Fruit fly (Drosophila melanogaster) whole organism, embryonic: ENCODE measurements around the gene CG8851.

Experiments
- Abd-B ChIP-seq: fragments of 200-800 bp; sonication (Bioruptor generic); optimal IDR thresholded peaks from 2 replicates; lab custom pipeline; 2018; ENCODE audit warnings: missing biosample characterization, mild to moderate bottlenecking, missing genetic modification characterization, moderate library complexity
- Antp ChIP-seq: fragments of 200-800 bp; sonication (Bioruptor generic); optimal IDR thresholded peaks from 3 replicates; lab custom pipeline; 2016; ENCODE audit warnings: missing biosample characterization, missing genetic modification characterization
- CG10209 ChIP-seq: fragments of 200-800 bp; sonication (Bioruptor generic); optimal IDR thresholded peaks from 3 replicates; lab custom pipeline; 2017; ENCODE audit warnings: missing biosample characterization, mild to moderate bottlenecking, missing genetic modification characterization, missing genetic modification reagents
- CG10321 ChIP-seq: fragments of 200-800 bp; sonication (Bioruptor generic); IDR thresholded peaks from 2 replicates; pipeline ENCODE4 v1.3.6; 2022; ENCODE audit warnings: missing biosample characterization, missing genetic modification characterization
- CG10979 ChIP-seq: fragments of 200-800 bp; sonication (Bioruptor generic); optimal IDR thresholded peaks from 2 replicates; lab custom pipeline; 2018; ENCODE audit warnings: missing biosample characterization, mild to moderate bottlenecking, missing genetic modification characterization, moderate library complexity
- CG12071 ChIP-seq: fragments of 200-800 bp; sonication (Bioruptor generic); optimal IDR thresholded peaks from 3 replicates; lab custom pipeline; 2018; ENCODE audit warnings: missing biosample characterization, mild to moderate bottlenecking, missing genetic modification characterization
- CG12744 ChIP-seq: fragments of 200-800 bp; sonication (Bioruptor generic); optimal IDR thresholded peaks from 2 replicates; lab custom pipeline; 2016; ENCODE audit warnings: missing biosample characterization, missing genetic modification characterization
- CG15479 ChIP-seq: fragments of 200-800 bp; sonication (Bioruptor generic); optimal IDR thresholded peaks from 3 replicates; lab custom pipeline; 2019; ENCODE audit warnings: missing biosample characterization, mild to moderate bottlenecking, missing genetic modification characterization, moderate library complexity
- CG15601 ChIP-seq: fragments of 200-800 bp; sonication (Bioruptor generic); optimal IDR thresholded peaks from 3 replicates; lab custom pipeline; 2019; ENCODE audit warnings: missing biosample characterization, mild to moderate bottlenecking, missing genetic modification characterization, moderate library complexity
- CG1602 ChIP-seq: fragments of 200-800 bp; sonication (Bioruptor generic); optimal IDR thresholded peaks from 3 replicates; lab custom pipeline; 2016; ENCODE audit warnings: missing biosample characterization, missing genetic modification characterization
- CG1603 ChIP-seq: fragments of 200-800 bp; sonication (Bioruptor generic); optimal IDR thresholded peaks from 2 replicates; lab custom pipeline; 2019; ENCODE audit warnings: missing biosample characterization, mild to moderate bottlenecking, missing genetic modification characterization, moderate library complexity
- CG17912 ChIP-seq: fragments of 200-800 bp; sonication (Bioruptor generic); optimal IDR thresholded peaks from 2 replicates; lab custom pipeline; 2018; ENCODE audit warnings: missing biosample characterization, mild to moderate bottlenecking, missing genetic modification characterization
- CG2875 ChIP-seq: fragments of 200-800 bp; sonication (Bioruptor generic); optimal IDR thresholded peaks from 2 replicates; lab custom pipeline; 2017; ENCODE audit warnings: missing biosample characterization, mild to moderate bottlenecking, missing genetic modification characterization, missing genetic modification reagents
- CG3838 ChIP-seq: fragments of 200-800 bp; sonication (Bioruptor generic); optimal IDR thresholded peaks from 3 replicates; lab custom pipeline; 2016; ENCODE audit warnings: missing biosample characterization, missing genetic modification characterization
- CG5245 ChIP-seq: fragments of 200-800 bp; sonication (Bioruptor generic); optimal IDR thresholded peaks from 3 replicates; lab custom pipeline; 2016; ENCODE audit warnings: missing biosample characterization, missing genetic modification characterization
- CG6791 ChIP-seq: fragments of 200-800 bp; sonication (Bioruptor generic); IDR thresholded peaks from 3 replicates; pipeline ENCODE4 v1.3.6; 2022; ENCODE audit warnings: missing biosample characterization, missing genetic modification characterization; ENCODE audit not compliant: partially characterized antibody
- CG7556 ChIP-seq: fragments of 200-800 bp; sonication (Bioruptor generic); optimal IDR thresholded peaks from 2 replicates; lab custom pipeline; 2017; ENCODE audit warnings: missing biosample characterization, mild to moderate bottlenecking, missing genetic modification characterization
- CG8359 ChIP-seq: fragments of 200-800 bp; sonication (Bioruptor generic); optimal IDR thresholded peaks from 2 replicates; lab custom pipeline; 2017; ENCODE audit warnings: missing biosample characterization, mild to moderate bottlenecking, missing genetic modification characterization, borderline replicate concordance
- CG8944 ChIP-seq: fragments of 200-800 bp; sonication (Bioruptor generic); optimal IDR thresholded peaks from 3 replicates; lab custom pipeline; 2016; ENCODE audit warnings: missing biosample characterization, missing genetic modification characterization
- Deaf1 ChIP-seq: fragments of 200-800 bp; optimal IDR thresholded peaks from 3 replicates; lab custom pipeline; 2019; ENCODE audit warnings: missing biosample characterization, mild to moderate bottlenecking, missing genetic modification characterization, moderate library complexity
- Dll ChIP-seq: fragments of 200-800 bp; sonication (Bioruptor generic); IDR thresholded peaks from 4 replicates; pipeline ENCODE4 v1.3.6; 2022; ENCODE audit warnings: missing biosample characterization, missing genetic modification characterization; ENCODE audit not compliant: partially characterized antibody
- HHEX ChIP-seq: fragments of 200-800 bp; sonication (Bioruptor generic); optimal IDR thresholded peaks from 3 replicates; lab custom pipeline; 2017; ENCODE audit warnings: missing biosample characterization, mild to moderate bottlenecking, missing genetic modification characterization, missing genetic modification reagents
- Max ChIP-seq: fragments of 200-800 bp; sonication (Bioruptor generic); optimal IDR thresholded peaks from 2 replicates; lab custom pipeline; 2016; ENCODE audit warnings: missing biosample characterization, mild to moderate bottlenecking, missing genetic modification characterization
- Meics ChIP-seq: fragments of 200-800 bp; sonication (Bioruptor generic); optimal IDR thresholded peaks from 2 replicates; lab custom pipeline; 2017; ENCODE audit warnings: missing biosample characterization, mild to moderate bottlenecking, missing genetic modification characterization
- NC2β ChIP-seq: fragments of 200-800 bp; sonication (Bioruptor generic); optimal IDR thresholded peaks from 2 replicates; lab custom pipeline; 2016; ENCODE audit warnings: missing biosample characterization, missing genetic modification characterization
- Oli ChIP-seq: fragments of 200-800 bp; sonication (Bioruptor generic); optimal IDR thresholded peaks from 2 replicates; lab custom pipeline; 2018; ENCODE audit warnings: missing biosample characterization, mild to moderate bottlenecking, missing genetic modification characterization, moderate library complexity
- PHDP ChIP-seq: fragments of 200-800 bp; sonication (Bioruptor generic); optimal IDR thresholded peaks from 3 replicates; lab custom pipeline; 2018; ENCODE audit warnings: missing biosample characterization, mild to moderate bottlenecking, missing genetic modification characterization, moderate library complexity
- Six4 ChIP-seq: fragments of 200-800 bp; sonication (Bioruptor generic); optimal IDR thresholded peaks from 2 replicates; lab custom pipeline; 2016; ENCODE audit warnings: missing biosample characterization, missing genetic modification characterization
- Taf1 ChIP-seq: fragments of 200-800 bp; sonication (Bioruptor generic); IDR thresholded peaks from 2 replicates; pipeline ENCODE4 v1.3.6; 2022; ENCODE audit warnings: missing biosample characterization, missing genetic modification characterization
- YL-1 ChIP-seq: fragments of 200-800 bp; sonication (Bioruptor generic); optimal IDR thresholded peaks from 3 replicates; lab custom pipeline; 2017; ENCODE audit warnings: missing biosample characterization, mild to moderate bottlenecking, missing genetic modification characterization
- amos ChIP-seq: fragments of 200-800 bp; sonication (Bioruptor generic); IDR thresholded peaks from 2 replicates; pipeline ENCODE4 v1.3.6; 2022; ENCODE audit warnings: missing biosample characterization, missing genetic modification characterization; ENCODE audit not compliant: partially characterized antibody
- ato ChIP-seq: fragments of 200-800 bp; sonication (Bioruptor generic); IDR thresholded peaks from 2 replicates; pipeline ENCODE4 v1.3.6; 2022; ENCODE audit warnings: missing biosample characterization, missing genetic modification characterization; ENCODE audit not compliant: partially characterized antibody
- bbx ChIP-seq: fragments of 200-800 bp; sonication (Bioruptor generic); IDR thresholded peaks from 2 replicates; pipeline ENCODE4 v1.3.6; 2022; ENCODE audit warnings: missing biosample characterization, missing genetic modification characterization; ENCODE audit not compliant: partially characterized antibody
- bcd ChIP-seq: fragments of 200-800 bp; sonication (Bioruptor generic); optimal IDR thresholded peaks from 2 replicates; lab custom pipeline; 2017; ENCODE audit warnings: missing biosample characterization, mild to moderate bottlenecking, missing genetic modification characterization
- cg ChIP-seq: fragments of 200-800 bp; sonication (Bioruptor generic); optimal IDR thresholded peaks from 3 replicates; lab custom pipeline; 2019; ENCODE audit warnings: missing biosample characterization, mild to moderate bottlenecking, missing genetic modification characterization, moderate library complexity
- crc ChIP-seq: fragments of 200-800 bp; sonication (Bioruptor generic); optimal IDR thresholded peaks from 2 replicates; lab custom pipeline; 2016; ENCODE audit warnings: missing biosample characterization, missing genetic modification characterization
- fd102C ChIP-seq: fragments of 200-800 bp; sonication (Bioruptor generic); optimal IDR thresholded peaks from 2 replicates; lab custom pipeline; 2018; ENCODE audit warnings: missing biosample characterization, mild to moderate bottlenecking, missing genetic modification characterization, moderate library complexity
- fru ChIP-seq: fragments of >200 bp; optimal IDR thresholded peaks from 2 replicates; lab custom pipeline; 2017
- ftz-f1 ChIP-seq: fragments of 200-800 bp; sonication (Bioruptor generic); optimal IDR thresholded peaks from 2 replicates; lab custom pipeline; 2016; ENCODE audit warnings: missing biosample characterization, missing genetic modification characterization
- h ChIP-seq: fragments of >200 bp; optimal IDR thresholded peaks from 2 replicates; lab custom pipeline; 2017
- ind ChIP-seq: fragments of 200-800 bp; sonication (Bioruptor generic); optimal IDR thresholded peaks from 3 replicates; lab custom pipeline; 2016; ENCODE audit warnings: missing biosample characterization, missing genetic modification characterization
- pho ChIP-seq: fragments of 200-800 bp; sonication (Bioruptor generic); optimal IDR thresholded peaks from 2 replicates; lab custom pipeline; 2016; ENCODE audit warnings: missing biosample characterization, missing genetic modification characterization
- row ChIP-seq: fragments of 200-800 bp; sonication (Bioruptor generic); IDR thresholded peaks from 3 replicates; pipeline ENCODE4 v1.3.6; 2022; ENCODE audit warnings: missing biosample characterization, missing genetic modification characterization
- sens ChIP-seq: fragments of 200-800 bp; sonication (Bioruptor generic); peaks from one replicate; lab custom pipeline; 2016; ENCODE audit warnings: missing biosample characterization, missing genetic modification characterization
- slp2 ChIP-seq: fragments of 200-800 bp; sonication (Bioruptor generic); optimal IDR thresholded peaks from 2 replicates; lab custom pipeline; 2016; ENCODE audit warnings: missing biosample characterization, missing genetic modification characterization
- so ChIP-seq: fragments of 200-800 bp; sonication (Bioruptor generic); IDR thresholded peaks from 3 replicates; pipeline ENCODE4 v1.3.6; 2022; ENCODE audit warnings: missing biosample characterization, missing genetic modification characterization
- sob ChIP-seq: fragments of 200-800 bp; sonication (Bioruptor generic); IDR thresholded peaks from 2 replicates; pipeline ENCODE4 v1.3.6; 2022; ENCODE audit warnings: missing biosample characterization, missing genetic modification characterization
- sug ChIP-seq: fragments of 200-800 bp; optimal IDR thresholded peaks from 2 replicates; lab custom pipeline; 2019; ENCODE audit warnings: missing biosample characterization, mild to moderate bottlenecking, missing genetic modification characterization, moderate library complexity
- z ChIP-seq: fragments of 200-800 bp; sonication (Bioruptor generic); IDR thresholded peaks from 3 replicates; pipeline ENCODE4 v1.3.6; 2022; ENCODE audit warnings: missing biosample characterization, missing genetic modification characterization
- zfh1 ChIP-seq: fragments of 200-800 bp; sonication (Bioruptor generic); IDR thresholded peaks from 3 replicates; pipeline ENCODE4 v1.3.6; 2022; ENCODE audit warnings: missing biosample characterization, missing genetic modification characterization

The CG8851 gene

dm6 chr2L:3538564-3539411, 19.3 kb downstream of the CG8851 start, which contains the start of gene drm (continued):
- TF ChIP-seq Meics (GFP tag; lab: Kevin White, UChicago) (no peak), ind (GFP tag; lab: Kevin White, UChicago) (no peak), CG15479 (GFP tag; lab: Kevin White, UChicago) (no peak), sug (tag; lab: Kevin White, UChicago) (no peak), Max (no peak), z (peak; percentile 96), fru (lab: Kevin White, UChicago) (no peak), Antp (GFP tag; lab: Kevin White, UChicago) (no peak), YL-1 (no peak), crc (no peak), CG17912 (no peak), HHEX (GFP tag; lab: Kevin White, UChicago) (no peak), CG12071 (no peak), Deaf1 (tag; lab: Kevin White, UChicago) (peak; percentile 43), Abd-B (peak; percentile 23), CG3838 (GFP tag; lab: Kevin White, UChicago) (no peak), zfh1 (GFP tag; lab: Robert Waterston, UW) (no peak), Six4 (no peak), PHDP (tag; lab: Kevin White, UChicago) (no peak), bbx (no peak), Dll (GFP tag; lab: Robert Waterston, UW) (no peak), CG5245 (GFP tag; lab: Kevin White, UChicago) (no peak), CG6791 (no peak), so (GFP tag; lab: Robert Waterston, UW) (no peak), CG8359 (GFP tag; lab: Kevin White, UChicago) (no peak), Oli (tag; lab: Kevin White, UChicago) (no peak), pho (GFP tag; lab: Kevin White, UChicago) (no peak), CG10209 (GFP tag; lab: Kevin White, UChicago) (no peak), CG7556 (GFP tag; lab: Kevin White, UChicago) (no peak), fd102C (GFP tag; lab: Kevin White, UChicago) (no peak), ato (GFP tag; lab: Robert Waterston, UW) (no peak), NC2β (GFP tag; lab: Kevin White, UChicago) (no peak), slp2 (GFP tag; lab: Kevin White, UChicago) (no peak), CG2875 (GFP tag; lab: Kevin White, UChicago) (no peak), CG10321 (GFP tag; lab: Robert Waterston, UW) (peak; percentile 97), CG15601 (tag; lab: Kevin White, UChicago) (no peak), row (GFP tag; lab: Robert Waterston, UW) (no peak), CG10979 (no peak), ftz-f1 (GFP tag; lab: Kevin White, UChicago) (no peak), CG1603 (tag; lab: Kevin White, UChicago) (no peak), cg (GFP tag; lab: Kevin White, UChicago) (peak; percentile 49), CG12744 (GFP tag; lab: Kevin White, UChicago) (no peak), sob (GFP tag; lab: Robert Waterston, UW) (peak; percentile 95), bcd (GFP tag; lab: Kevin White, UChicago) (no peak), amos (GFP tag; lab: Robert Waterston, UW) (no peak), sens (GFP tag; lab: Kevin White, UChicago) (peak; percentile 27), Taf1 (GFP tag; lab: Robert Waterston, UW) (no peak), h (lab: Kevin White, UChicago) (no peak), CG1602 (GFP tag; lab: Kevin White, UChicago) (no peak), CG8944 (GFP tag; lab: Kevin White, UChicago) (no peak)
